Fruit fly (Drosophila melanogaster) whole organism, embryonic: ENCODE results near the gene RhoGAP93B.
A peak's percentile ranks its signal among the peaks of the same experiment; 100 is the strongest.

ENCODE experiments used
- CG15514 ChIP-seq: fragments of 200-800 bp; sonication (Bioruptor generic); optimal IDR thresholded peaks from 3 replicates; lab custom pipeline; 2017; ENCODE audit warnings: missing biosample characterization, missing genetic modification characterization, mild to moderate bottlenecking, moderate library complexity, missing genetic modification reagents
- CG31441 ChIP-seq: fragments of 200-800 bp; sonication (Bioruptor generic); IDR thresholded peaks from 2 replicates; pipeline ENCODE4 v1.3.6; 2022; ENCODE audit warnings: missing biosample characterization, missing genetic modification characterization
- CG9932 ChIP-seq: fragments of 200-800 bp; sonication (Bioruptor generic); IDR thresholded peaks from 2 replicates; pipeline ENCODE4 v1.3.6; 2022; ENCODE audit warnings: missing biosample characterization, missing genetic modification characterization
- CHES-1-like ChIP-seq: fragments of 200-800 bp; sonication (Bioruptor generic); optimal IDR thresholded peaks from 2 replicates; lab custom pipeline; 2016; ENCODE audit warnings: missing biosample characterization, missing genetic modification characterization
- HmgZ ChIP-seq: fragments of 200-800 bp; sonication (Bioruptor generic); optimal IDR thresholded peaks from 2 replicates; lab custom pipeline; 2018; ENCODE audit warnings: missing biosample characterization, mild to moderate bottlenecking, missing genetic modification characterization
- Nf-YA ChIP-seq: fragments of 200-800 bp; sonication (Bioruptor generic); IDR thresholded peaks from 2 replicates; pipeline ENCODE4 v1.3.6; 2022; ENCODE audit warnings: missing biosample characterization, missing genetic modification characterization
- Rfx ChIP-seq: fragments of 200-800 bp; sonication (Bioruptor generic); IDR thresholded peaks from 2 replicates; pipeline ENCODE4 v1.3.6; 2022; ENCODE audit warnings: missing biosample characterization, missing genetic modification characterization
- fru ChIP-seq: fragments of >200 bp; optimal IDR thresholded peaks from 2 replicates; lab custom pipeline; 2017
- luna ChIP-seq: fragments of 200-800 bp; sonication (Bioruptor generic); optimal IDR thresholded peaks from 2 replicates; lab custom pipeline; 2016; ENCODE audit warnings: missing biosample characterization, missing genetic modification characterization
- pan ChIP-seq, 4 experiments: fragments of >200 bp in 3 of 4; fragments of 200-800 bp in 1 of 4; sonication (Bioruptor generic) in 1 of 4; optimal IDR thresholded peaks in 3 of 4; IDR thresholded peaks in 1 of 4; 2 replicates each; pipeline versions ENCODE4 v1.3.6 to Lab custom; 2017 to 2022; ENCODE audit warnings: missing biosample characterization in 2 of 4, missing genetic modification characterization in 2 of 4, mixed read lengths in 1 of 4
- pnt ChIP-seq: fragments of 200-800 bp; sonication (Bioruptor generic); optimal IDR thresholded peaks from 3 replicates; lab custom pipeline; 2016; ENCODE audit warnings: missing biosample characterization, missing genetic modification characterization
- sens-2 ChIP-seq: fragments of 200-800 bp; sonication (Bioruptor generic); IDR thresholded peaks from 2 replicates; pipeline ENCODE4 v1.3.6; 2022; ENCODE audit warnings: missing biosample characterization, missing genetic modification characterization
- slou ChIP-seq: fragments of 200-800 bp; sonication (Bioruptor generic); optimal IDR thresholded peaks from 3 replicates; lab custom pipeline; 2016; ENCODE audit warnings: missing biosample characterization, missing genetic modification characterization
- twi ChIP-seq: fragments of 200-800 bp; optimal IDR thresholded peaks from 2 replicates; lab custom pipeline; 2019; ENCODE audit warnings: missing biosample characterization, mild to moderate bottlenecking, missing genetic modification characterization, moderate library complexity

- TF ChIP-seq pan (optimal IDR thresholded peaks at IDR 0.05; lab: Kevin White, UChicago), result no peak
- TF ChIP-seq pan (GFP tag; optimal IDR thresholded peaks at IDR 0.05 in 1 of 2, IDR thresholded peaks at IDR 0.05 in 1 of 2), result no peak
- TF ChIP-seq sens-2, result 0 out of 2 replicates have a peak, but pooled peaks have one; percentile 44
- TF ChIP-seq fru (lab: Kevin White, UChicago), result no peak
- no peak for TF ChIP-seq CG31441 (GFP tag; lab: Robert Waterston, UW)
- TF ChIP-seq Nf-YA (GFP tag; lab: Robert Waterston, UW), result no peak
- peak; percentile 5 for TF ChIP-seq CHES-1-like (GFP tag; lab: Kevin White, UChicago)
- peak; percentile 81 for TF ChIP-seq HmgZ (tag; lab: Kevin White, UChicago)
- peak; percentile 57 for TF ChIP-seq CG15514 (GFP tag; lab: Kevin White, UChicago)
- TF ChIP-seq Rfx (GFP tag; lab: Robert Waterston, UW), result peak; percentile 18; the same call in 1 of the 2 replicates
- TF ChIP-seq luna (GFP tag; lab: Kevin White, UChicago), result no peak
- TF ChIP-seq slou (GFP tag; lab: Kevin White, UChicago), result no peak
- no peak for TF ChIP-seq pnt (GFP tag; lab: Kevin White, UChicago)
- TF ChIP-seq twi, result no peak
- no peak for TF ChIP-seq CG9932
Measured at dm6 chr3R:21060430-21061245, 37.0 kb downstream of the RhoGAP93B start, which contains the start of gene Mvl.
